Fruit fly (Drosophila melanogaster) whole organism, wandering third instar larva: ENCODE data around the gene ArgRS.

Experiments used
- Hr78 ChIP-seq: fragments of >200 bp; optimal IDR thresholded peaks from 2 replicates; lab custom pipeline; 2017; ENCODE audit warnings: missing biosample characterization, missing genetic modification characterization
- dsf ChIP-seq: sonication (Bioruptor generic); optimal IDR thresholded peaks from 2 replicates; lab custom pipeline; 2016; ENCODE audit warnings: missing biosample characterization, missing genetic modification characterization, borderline replicate concordance
- sage ChIP-seq: fragments of 200-800 bp; sonication (Bioruptor generic); optimal IDR thresholded peaks from 2 replicates; lab custom pipeline; 2016; ENCODE audit warnings: missing biosample characterization, mild to moderate bottlenecking, missing genetic modification characterization

DNA sequence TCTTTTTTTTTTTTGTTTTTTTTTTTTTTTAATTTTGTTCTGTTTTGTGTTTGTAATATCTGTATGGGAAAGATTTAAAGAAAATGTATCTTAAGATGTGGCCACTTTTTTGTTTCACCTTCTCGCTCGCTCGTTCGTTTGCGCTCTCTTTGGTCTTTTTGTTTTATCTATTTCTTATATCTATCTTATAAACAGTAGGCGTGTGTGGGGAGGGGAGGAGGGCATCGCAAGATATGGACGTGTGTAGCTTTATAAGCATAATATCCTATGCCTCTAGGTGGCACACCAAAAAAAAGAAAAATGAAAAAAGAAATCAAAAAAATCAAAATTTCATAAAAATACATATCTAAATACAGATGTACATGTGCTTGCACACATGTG lies 31.3 kb downstream of the ArgRS start:
- TF ChIP-seq sage (GFP tag; lab: Kevin White, UChicago) (no peak), Hr78 (no peak), dsf (GFP tag; lab: Kevin White, UChicago) (no peak)
